Fruit fly (Drosophila melanogaster): Measurements from ENCODE around the gene Prp40.
A peak's percentile ranks its signal among the peaks of the same experiment; 100 is the strongest.

Prp40 gene

dm6 chr2L:3058772-3059623 lies 36.0 kb downstream of the Prp40 start (continued):
- TF ChIP-seq CG16815 (GFP tag; optimal IDR thresholded peaks at IDR 0.05) = peak; percentile 20
- no peak for TF ChIP-seq CG8388 (GFP tag; optimal IDR thresholded peaks at IDR 0.05)
- TF ChIP-seq trh (GFP tag; optimal IDR thresholded peaks at IDR 0.05) = no peak
- TF ChIP-seq zf30C (GFP tag; optimal IDR thresholded peaks at IDR 0.05) = peak; percentile 51
- no peak for TF ChIP-seq C15 (GFP tag; IDR thresholded peaks at IDR 0.05)
- TF ChIP-seq CG18262 (tag; optimal IDR thresholded peaks at IDR 0.05) = no peak
- TF ChIP-seq CG34224 (GFP tag; IDR thresholded peaks at IDR 0.05; ENCODE audit: partially characterized antibody) = no peak
- peak; percentile 40 for TF ChIP-seq CG7556 (GFP tag; optimal IDR thresholded peaks at IDR 0.05)
- no peak for TF ChIP-seq mld (GFP tag; IDR thresholded peaks at IDR 0.05; ENCODE audit: partially characterized antibody)
- TF ChIP-seq Doc2 (GFP tag; IDR thresholded peaks at IDR 0.05) = no peak
- peak; percentile 15 for TF ChIP-seq luna (GFP tag; optimal IDR thresholded peaks at IDR 0.05)
- TF ChIP-seq Hmr (GFP tag; optimal IDR thresholded peaks at IDR 0.05) = peak; percentile 48
- no peak for TF ChIP-seq nau (GFP tag; optimal IDR thresholded peaks at IDR 0.05)
- TF ChIP-seq CG12942 (GFP tag; optimal IDR thresholded peaks at IDR 0.05) = no peak
- TF ChIP-seq CG15011 (GFP tag; optimal IDR thresholded peaks at IDR 0.05) = no peak
- TF ChIP-seq B-H1 (GFP tag; IDR thresholded peaks at IDR 0.05) = no peak
- TF ChIP-seq Neu2 (GFP tag; optimal IDR thresholded peaks at IDR 0.05; ENCODE audit: borderline replicate concordance) = no peak
- no peak for TF ChIP-seq CG10147 (GFP tag; optimal IDR thresholded peaks at IDR 0.05)
- no peak for TF ChIP-seq CG4282 (GFP tag; optimal IDR thresholded peaks at IDR 0.05)
- TF ChIP-seq ssp (GFP tag; IDR thresholded peaks at IDR 0.05) = no peak
- no peak for TF ChIP-seq fd102C (GFP tag; optimal IDR thresholded peaks at IDR 0.05)
- peak; percentile 69 for TF ChIP-seq Dip3 (GFP tag; optimal IDR thresholded peaks at IDR 0.05)
- TF ChIP-seq Dref (GFP tag; IDR thresholded peaks at IDR 0.05) = no peak
- peak; percentile 25 for TF ChIP-seq Deaf1 (tag; optimal IDR thresholded peaks at IDR 0.05)
- TF ChIP-seq CG17328 (GFP tag; IDR thresholded peaks at IDR 0.05) = peak; percentile 34; the same call in 1 of the 2 replicates
- TF ChIP-seq oc (tag; optimal IDR thresholded peaks at IDR 0.05) = no peak
- TF ChIP-seq Hand (GFP tag; optimal IDR thresholded peaks at IDR 0.05) = no peak
- no peak for TF ChIP-seq CG9797 (GFP tag; optimal IDR thresholded peaks at IDR 0.05)
- TF ChIP-seq stwl (tag; optimal IDR thresholded peaks at IDR 0.05) = no peak
- no peak for TF ChIP-seq unpg (GFP tag; optimal IDR thresholded peaks at IDR 0.05)
- TF ChIP-seq CG6689 (GFP tag; IDR thresholded peaks at IDR 0.05) = no peak; the same call in 1 of the 2 replicates
- peak; percentile 14; the same call in 1 of the 2 replicates for TF ChIP-seq CG32772 (GFP tag; IDR thresholded peaks at IDR 0.05)
- TF ChIP-seq NC2α (GFP tag; optimal IDR thresholded peaks at IDR 0.05) = no peak
- TF ChIP-seq ash1 (GFP tag; optimal IDR thresholded peaks at IDR 0.05) = no peak
- TF ChIP-seq CG10462 (GFP tag; optimal IDR thresholded peaks at IDR 0.05) = no peak
- no peak for TF ChIP-seq Stat92E (GFP tag; optimal IDR thresholded peaks at IDR 0.05)
- peak; percentile 20; the same call in 1 of the 4 replicates for TF ChIP-seq Gug (GFP tag; IDR thresholded peaks at IDR 0.05)
- peak; percentile 58 for TF ChIP-seq CG7786 (GFP tag; optimal IDR thresholded peaks at IDR 0.05)
- TF ChIP-seq HLH54F (GFP tag; optimal IDR thresholded peaks at IDR 0.05) = peak; percentile 41
- peak; percentile 67 for TF ChIP-seq dysf (GFP tag; IDR thresholded peaks at IDR 0.05)
- TF ChIP-seq dpn (GFP tag; optimal IDR thresholded peaks at IDR 0.05) = peak in 1 of 2 experiments; percentile 23
- TF ChIP-seq Doc3 (GFP tag; IDR thresholded peaks at IDR 0.05; ENCODE audit: partially characterized antibody) = no peak
- TF ChIP-seq salm (tag; optimal IDR thresholded peaks at IDR 0.05) = no peak
- no peak for TF ChIP-seq CG6254 (GFP tag; optimal IDR thresholded peaks at IDR 0.05)
- TF ChIP-seq CG3281 (GFP tag; optimal IDR thresholded peaks at IDR 0.05) = peak; percentile 44
- TF ChIP-seq sens (GFP tag) = peak; percentile 15
- TF ChIP-seq Dfd (GFP tag; optimal IDR thresholded peaks at IDR 0.05) = no peak
- no peak for TF ChIP-seq eve (GFP tag; optimal IDR thresholded peaks at IDR 0.05)
- TF ChIP-seq otp (GFP tag; IDR thresholded peaks at IDR 0.05) = no peak
